Worm (Caenorhabditis elegans) whole organism, young adult: ENCODE results near the gene set-1.

ENCODE experiments used
- B0261.1 ChIP-seq: sonication (generic microtip); optimal IDR thresholded peaks from 2 replicates; lab custom pipeline; 2016; ENCODE audit warnings: mild to moderate bottlenecking, missing genetic modification characterization, moderate library complexity, missing compliant biosample characterization
- F52B5.7 ChIP-seq: sonication (generic microtip); optimal IDR thresholded peaks from 2 replicates; lab custom pipeline; 2016; ENCODE audit warnings: mild to moderate bottlenecking, missing genetic modification characterization, missing compliant biosample characterization
- K12H6.12 ChIP-seq: fragments of 200-800 bp; sonication (Bioruptor generic); optimal IDR thresholded peaks from 2 replicates; lab custom pipeline; 2018; ENCODE audit warnings: mild to moderate bottlenecking, missing genetic modification characterization, missing compliant biosample characterization
- Y56A3A.18 ChIP-seq: fragments of 200-800 bp; sonication (Bioruptor generic); IDR thresholded peaks from 2 replicates; pipeline ENCODE4 v1.3.6; 2022; ENCODE audit warnings: missing genetic modification reagents, missing genetic modification characterization, missing compliant biosample characterization
- aptf-3 ChIP-seq: fragments of 200-800 bp; sonication (Bioruptor generic); IDR thresholded peaks from 2 replicates; pipeline ENCODE4 v1.3.6; 2022; ENCODE audit warnings: missing genetic modification characterization, missing compliant biosample characterization
- attf-3 ChIP-seq: fragments of 200-800 bp; sonication (Bioruptor generic); conservative IDR thresholded peaks from 2 replicates; pipeline ENCODE4 v1.3.6; 2022; ENCODE audit warnings: missing genetic modification reagents, missing genetic modification characterization, missing compliant biosample characterization
- attf-5 ChIP-seq: fragments of 200-800 bp; sonication (Bioruptor generic); optimal IDR thresholded peaks from 2 replicates; lab custom pipeline; 2018; ENCODE audit warnings: mild to moderate bottlenecking, missing genetic modification characterization, missing compliant biosample characterization
- ceh-40 ChIP-seq: fragments of 200-800 bp; sonication (Bioruptor generic); IDR thresholded peaks from 2 replicates; pipeline ENCODE4 v1.3.6; 2022; ENCODE audit warnings: missing genetic modification characterization, missing compliant biosample characterization
- ceh-79 ChIP-seq: sonication (generic microtip); optimal IDR thresholded peaks from 2 replicates; lab custom pipeline; 2017; ENCODE audit warnings: mild to moderate bottlenecking, missing genetic modification characterization, missing compliant biosample characterization
- chd-7 ChIP-seq: sonication (generic microtip); optimal IDR thresholded peaks from 2 replicates; lab custom pipeline; 2016; ENCODE audit warnings: mild to moderate bottlenecking, missing genetic modification characterization, moderate library complexity, missing compliant biosample characterization
- dox-1 ChIP-seq: fragments of 200-800 bp; sonication (Bioruptor generic); IDR thresholded peaks from 2 replicates; pipeline ENCODE4 v1.3.6; 2022; ENCODE audit warnings: missing genetic modification reagents, missing genetic modification characterization, missing compliant biosample characterization
- efl-1 ChIP-seq: fragments of 150-350 bp; optimal IDR thresholded peaks from 2 replicates; lab custom pipeline; 2014; ENCODE audit warnings: missing biosample characterization, missing genetic modification reagents, missing genetic modification characterization
- egl-44 ChIP-seq: fragments of 200-800 bp; sonication (Bioruptor generic); IDR thresholded peaks from 2 replicates; pipeline ENCODE4 v1.3.6; 2022; ENCODE audit warnings: missing genetic modification reagents, missing genetic modification characterization, missing compliant biosample characterization
- him-1 ChIP-seq: sonication (generic microtip); optimal IDR thresholded peaks from 2 replicates; lab custom pipeline; 2016; ENCODE audit warnings: missing genotype, missing genetic modification reagents, missing genetic modification characterization, missing compliant biosample characterization
- hlh-12 ChIP-seq: sonication (generic microtip); optimal IDR thresholded peaks from 2 replicates; lab custom pipeline; 2016; ENCODE audit warnings: missing genetic modification characterization, missing compliant biosample characterization
- hmg-20 ChIP-seq: fragments of 200-800 bp; sonication (Bioruptor generic); IDR thresholded peaks from 2 replicates; pipeline ENCODE4 v1.3.6; 2022; ENCODE audit warnings: missing genetic modification reagents, missing genetic modification characterization, missing compliant biosample characterization
- hrde-1 ChIP-seq: sonication (generic microtip); optimal IDR thresholded peaks from 2 replicates; lab custom pipeline; 2016; ENCODE audit warnings: missing genetic modification characterization, mild to moderate bottlenecking, missing compliant biosample characterization, moderate library complexity, missing genotype, missing genetic modification reagents, borderline replicate concordance
- lin-40 ChIP-seq: sonication (generic microtip); optimal IDR thresholded peaks from 2 replicates; lab custom pipeline; 2016; ENCODE audit warnings: missing genetic modification characterization, mild to moderate bottlenecking, missing compliant biosample characterization, missing genotype, missing genetic modification reagents
- madf-3 ChIP-seq: fragments of 200-800 bp; sonication (Bioruptor generic); IDR thresholded peaks from 2 replicates; pipeline ENCODE4 v1.3.6; 2022; ENCODE audit warnings: missing genetic modification reagents, missing genetic modification characterization, missing compliant biosample characterization
- nhr-27 ChIP-seq: fragments of 200-800 bp; sonication (Bioruptor generic); optimal IDR thresholded peaks from 2 replicates; lab custom pipeline; 2018; ENCODE audit warnings: mild to moderate bottlenecking, missing genetic modification characterization, moderate library complexity, missing compliant biosample characterization
- nhr-80 ChIP-seq: sonication (generic microtip); optimal IDR thresholded peaks from 2 replicates; lab custom pipeline; 2016; ENCODE audit warnings: missing genetic modification characterization, missing compliant biosample characterization
- pbrm-1 ChIP-seq: fragments of 200-800 bp; sonication (Bioruptor generic); IDR thresholded peaks from 2 replicates; pipeline ENCODE4 v1.3.6; 2022; ENCODE audit warnings: missing genetic modification reagents, missing genetic modification characterization, missing compliant biosample characterization
- rcor-1 ChIP-seq: fragments of 200-800 bp; sonication (Bioruptor generic); IDR thresholded peaks from 2 replicates; pipeline ENCODE4 v1.3.6; 2022; ENCODE audit warnings: missing genetic modification reagents, missing genetic modification characterization, missing compliant biosample characterization
- rec-8 ChIP-seq, 2 experiments: sonication (generic microtip); optimal IDR thresholded peaks; 2 replicates each; lab custom pipeline; 2016; ENCODE audit warnings: mild to moderate bottlenecking in 2 of 2, missing genetic modification characterization in 2 of 2, missing genetic modification reagents in 2 of 2, missing genotype in 2 of 2, missing biosample characterization in 1 of 2, missing compliant biosample characterization in 1 of 2, moderate library complexity in 1 of 2
- rpc-1 ChIP-seq, 2 experiments: fragments of 150-350 bp in 1 of 2; sonication (generic microtip) in 1 of 2; optimal IDR thresholded peaks; 2 replicates each; lab custom pipeline; 2014 to 2018; ENCODE audit warnings: missing biosample characterization in 1 of 2, missing genetic modification characterization in 1 of 2, missing genetic modification reagents in 1 of 2, missing genotype in 1 of 2
- somi-1 ChIP-seq: fragments of 200-800 bp; sonication (Bioruptor generic); optimal IDR thresholded peaks from 2 replicates; lab custom pipeline; 2018; ENCODE audit warnings: mild to moderate bottlenecking, missing genetic modification characterization, missing compliant biosample characterization
- sptf-2 ChIP-seq: fragments of 200-800 bp; sonication (Bioruptor generic); optimal IDR thresholded peaks from 2 replicates; lab custom pipeline; 2018; ENCODE audit warnings: mild to moderate bottlenecking, missing genetic modification characterization, missing compliant biosample characterization
- tbx-9 ChIP-seq: sonication (generic microtip); optimal IDR thresholded peaks from 2 replicates; lab custom pipeline; 2016; ENCODE audit warnings: borderline replicate concordance, missing genetic modification characterization, inconsistent platforms, missing compliant biosample characterization
- xnd-1 ChIP-seq: sonication (generic microtip); optimal IDR thresholded peaks from 2 replicates; lab custom pipeline; 2016; ENCODE audit warnings: missing genotype, missing genetic modification reagents, missing genetic modification characterization, missing compliant biosample characterization
- ztf-25 ChIP-seq: fragments of 200-800 bp; sonication (Bioruptor generic); IDR thresholded peaks from 2 replicates; pipeline ENCODE4 v1.3.6; 2022; ENCODE audit warnings: missing genetic modification reagents, missing genetic modification characterization, missing compliant biosample characterization
- ztf-26 ChIP-seq: sonication (generic microtip); optimal IDR thresholded peaks from 2 replicates; lab custom pipeline; 2017; ENCODE audit warnings: missing genetic modification characterization, missing compliant biosample characterization
- ztf-28 ChIP-seq: fragments of 200-800 bp; sonication (Bioruptor generic); IDR thresholded peaks from 2 replicates; pipeline ENCODE4 v1.3.6; 2022; ENCODE audit warnings: missing genetic modification reagents, missing genetic modification characterization, missing compliant biosample characterization
- ztf-3 ChIP-seq: fragments of 200-800 bp; sonication (Bioruptor generic); optimal IDR thresholded peaks from 2 replicates; lab custom pipeline; 2018; ENCODE audit warnings: mild to moderate bottlenecking, missing genetic modification characterization, missing compliant biosample characterization

The set-1 gene

DNA sequence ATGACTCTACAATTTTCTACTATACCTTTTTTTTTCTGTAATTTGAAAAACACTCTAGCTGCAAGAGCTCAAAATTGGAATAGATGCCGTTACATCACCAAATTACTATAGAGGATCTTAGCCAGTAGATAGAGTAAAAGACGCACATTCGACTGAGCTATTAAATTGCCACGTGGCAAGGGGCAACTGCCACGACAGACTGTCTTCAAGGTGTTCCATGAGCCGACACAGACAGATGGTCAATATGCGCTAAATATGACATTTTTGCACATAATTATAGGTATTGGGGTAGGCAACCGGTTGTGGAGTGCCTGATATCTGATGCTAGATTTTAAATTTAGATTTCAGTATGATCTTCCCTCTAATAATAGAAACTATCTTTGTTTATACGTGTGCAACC, 27.3 kb upstream of the set-1 start:
- TF ChIP-seq ceh-79: no peak
- TF ChIP-seq F52B5.7 (tag; lab: Kevin White, UChicago): no peak
- no peak for TF ChIP-seq hlh-12 (tag; lab: Kevin White, UChicago)
- no peak for TF ChIP-seq nhr-80 (tag; lab: Kevin White, UChicago)
- no peak for TF ChIP-seq rec-8 (tag; optimal IDR thresholded peaks at IDR 0.05; lab: Kevin White, UChicago)
- no peak for TF ChIP-seq ztf-3 (GFP tag; lab: Kevin White, UChicago)
- no peak for TF ChIP-seq ztf-26 (tag; lab: Kevin White, UChicago)
- TF ChIP-seq hrde-1: no peak
- no peak for TF ChIP-seq hmg-20 (GFP tag; lab: Robert Waterston, UW)
- no peak for TF ChIP-seq B0261.1 (tag; lab: Kevin White, UChicago)
- TF ChIP-seq egl-44 (GFP tag; lab: Robert Waterston, UW): no peak
- no peak for TF ChIP-seq somi-1 (GFP tag; lab: Kevin White, UChicago)
- no peak for TF ChIP-seq Y56A3A.18 (GFP tag; lab: Robert Waterston, UW)
- TF ChIP-seq nhr-27 (tag; lab: Kevin White, UChicago): no peak
- TF ChIP-seq, all 124 proteins: peak for 0

DNA sequence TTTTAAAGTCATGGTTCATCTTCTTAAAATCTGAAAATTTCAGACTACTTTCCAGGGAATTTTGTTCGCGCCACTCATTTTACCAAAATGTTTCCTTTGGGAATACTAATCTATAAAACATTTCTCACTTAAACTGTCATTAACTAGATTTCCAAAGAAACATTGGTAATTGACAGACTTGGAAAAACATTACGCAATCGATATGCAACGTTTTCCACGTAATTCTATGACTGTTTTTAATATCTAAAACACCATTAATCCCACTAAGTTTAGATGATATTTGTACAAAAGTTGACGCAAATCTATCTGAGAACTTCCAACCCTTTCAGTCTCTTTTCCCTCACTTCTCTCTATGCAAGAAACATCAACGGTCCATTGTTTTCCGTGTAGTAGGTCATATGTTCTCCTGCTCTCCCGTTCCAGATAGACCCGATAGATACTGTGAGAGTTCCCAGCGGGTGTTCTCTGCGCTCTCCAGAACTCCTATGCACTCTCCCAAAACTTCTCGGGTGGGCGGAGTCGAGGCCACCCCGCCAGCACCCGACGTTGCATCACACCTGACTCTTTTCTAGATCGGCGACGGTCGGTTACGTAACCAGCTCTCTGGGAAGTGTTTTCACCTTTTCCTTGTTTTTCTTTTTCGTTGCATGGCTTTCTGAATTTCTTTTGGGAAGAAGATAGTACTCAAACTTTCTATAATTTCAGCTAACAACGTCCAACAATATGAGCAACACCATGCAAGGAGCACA, 26.3 kb upstream of the set-1 start, which contains the start of gene zip-8:
Gene zip-8, plus strand, starts transcription at position 700 of the 749 bp plus-strand sequence.
- TF ChIP-seq dox-1 (GFP tag; lab: Robert Waterston, UW) (no peak), hrde-1 (no peak), lin-40 (tag; lab: Kevin White, UChicago) (no peak), sptf-2 (no peak), rcor-1 (no peak), attf-5 (GFP tag; lab: Kevin White, UChicago) (no peak), pbrm-1 (GFP tag; lab: Robert Waterston, UW) (no peak), ceh-40 (no peak), ztf-28 (GFP tag; lab: Robert Waterston, UW) (no peak), rpc-1 (optimal IDR thresholded peaks at IDR 0.05; lab: Kevin White, UChicago) (no peak), rpc-1 (tag; optimal IDR thresholded peaks at IDR 0.05; lab: Kevin White, UChicago) (no peak), tbx-9 (tag; lab: Kevin White, UChicago) (no peak)
- TF ChIP-seq, all 124 proteins: peak for 0

DNA sequence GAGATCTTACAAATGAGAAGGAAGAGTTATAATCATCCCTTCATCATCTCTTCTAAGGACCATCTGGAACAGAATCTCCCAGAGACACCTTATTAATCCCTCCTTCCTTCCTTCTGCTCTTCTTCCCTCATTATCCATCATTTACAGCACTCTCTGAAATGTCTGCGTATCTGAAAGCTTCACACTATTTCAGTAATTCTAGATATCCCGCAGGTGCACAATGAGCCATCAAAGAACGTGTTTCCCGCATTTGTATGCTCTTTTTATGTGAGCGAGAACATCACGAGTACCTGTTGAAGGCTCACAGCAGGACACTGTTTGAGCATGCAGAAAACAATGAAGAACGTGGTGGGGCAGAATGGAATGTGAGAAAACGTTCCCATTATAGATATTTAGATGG, 24.2 kb upstream of the set-1 start:
- no peak for TF ChIP-seq ceh-79
- no peak for TF ChIP-seq him-1 (tag; lab: Kevin White, UChicago)
- no peak for TF ChIP-seq ztf-25
- no peak for TF ChIP-seq chd-7 (tag; lab: Kevin White, UChicago)
- no peak for TF ChIP-seq attf-3 (GFP tag; lab: Robert Waterston, UW)

DNA sequence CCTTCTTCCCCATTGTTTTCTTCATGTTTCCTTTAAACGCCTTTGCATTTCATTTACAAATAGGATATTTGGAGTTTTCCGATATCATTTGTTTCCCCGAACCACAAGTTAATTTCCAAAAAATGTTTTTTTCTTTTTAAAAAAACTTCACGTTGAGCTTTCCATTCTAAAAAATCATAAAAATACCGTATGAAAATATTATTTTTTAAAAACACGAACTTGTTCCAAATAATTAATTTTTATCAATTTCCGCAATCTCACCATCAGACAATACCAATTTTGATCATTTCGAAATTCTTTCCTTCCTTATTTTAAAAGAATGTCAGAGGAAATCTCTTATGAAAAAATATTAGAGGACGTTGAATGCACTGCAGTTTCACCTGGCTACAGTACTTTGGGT, 19.3 kb upstream of the set-1 start, which contains the start of gene wht-6:
Gene wht-6, plus strand, starts transcription at position 301 of the 400 bp plus-strand sequence.
- TF ChIP-seq madf-3 (GFP tag; lab: Robert Waterston, UW) (no peak), xnd-1 (no peak), hrde-1 (peak; percentile 27), K12H6.12 (tag; lab: Kevin White, UChicago) (no peak), efl-1 (GFP tag; lab: Kevin White, UChicago) (no peak), dox-1 (GFP tag; lab: Robert Waterston, UW) (no peak), aptf-3 (GFP tag; lab: Robert Waterston, UW) (no peak)
